Worm (Caenorhabditis elegans) whole organism, L1 larva: ENCODE results near the gene F13D11.4.

Experiments used
- C04F5.9 ChIP-seq: sonication (generic microtip); optimal IDR thresholded peaks from 2 replicates; lab custom pipeline; 2016; ENCODE audit warnings: missing genetic modification characterization, missing compliant biosample characterization
- C16A3.4 ChIP-seq: fragments of 150-350 bp; optimal IDR thresholded peaks from 2 replicates; lab custom pipeline; 2014; ENCODE audit warnings: missing biosample characterization, missing genetic modification characterization
- aly-2 ChIP-seq: fragments of 150-350 bp; optimal IDR thresholded peaks from 2 replicates; lab custom pipeline; 2014; ENCODE audit warnings: missing biosample characterization, missing genetic modification characterization
- ama-1 ChIP-seq: fragments of 150-350 bp; optimal IDR thresholded peaks from 2 replicates; lab custom pipeline; 2014
- blmp-1 ChIP-seq: fragments of 150-350 bp; optimal IDR thresholded peaks from 2 replicates; lab custom pipeline; 2014; ENCODE audit warnings: missing biosample characterization, missing genetic modification characterization
- ceh-63 ChIP-seq: fragments of 200-800 bp; sonication (Bioruptor generic); optimal IDR thresholded peaks from 2 replicates; lab custom pipeline; 2018; ENCODE audit warnings: mild to moderate bottlenecking, missing genetic modification characterization, missing compliant biosample characterization
- ceh-8 ChIP-seq: fragments of 200-800 bp; sonication (Bioruptor generic); optimal IDR thresholded peaks from 2 replicates; lab custom pipeline; 2018; ENCODE audit warnings: mild to moderate bottlenecking, missing genetic modification characterization, moderate library complexity, missing compliant biosample characterization
- ceh-82 ChIP-seq, 3 experiments: fragments of 150-350 bp in 1 of 3; sonication (generic microtip) in 2 of 3; optimal IDR thresholded peaks; 2 replicates each; lab custom pipeline; 2014 to 2017; ENCODE audit warnings: missing biosample characterization in 3 of 3, missing genetic modification characterization in 3 of 3
- ceh-88 ChIP-seq: fragments of 200-800 bp; sonication (Bioruptor generic); IDR thresholded peaks from 2 replicates; pipeline ENCODE4 v1.3.6; 2022; ENCODE audit warnings: missing genetic modification characterization, missing compliant biosample characterization
- ces-1 ChIP-seq: fragments of 150-350 bp; optimal IDR thresholded peaks from 2 replicates; lab custom pipeline; 2014; ENCODE audit warnings: missing biosample characterization, missing genetic modification reagents, missing genetic modification characterization
- dsc-1 ChIP-seq: sonication (generic microtip); optimal IDR thresholded peaks from 2 replicates; lab custom pipeline; 2016; ENCODE audit warnings: mild to moderate bottlenecking, missing genetic modification characterization, missing compliant biosample characterization
- efl-1 ChIP-seq, 4 experiments: fragments of 150-350 bp; optimal IDR thresholded peaks in 3 of 4; peaks in 1 of 4; 1 replicate in 1 of 4; 2 replicates in 3 of 4; lab custom pipeline; 2014; ENCODE audit warnings: missing biosample characterization in 2 of 4, missing genetic modification characterization in 2 of 4, missing genetic modification reagents in 2 of 4
- egl-13 ChIP-seq: sonication (generic microtip); optimal IDR thresholded peaks from 2 replicates; lab custom pipeline; 2016; ENCODE audit warnings: missing genotype, missing genetic modification reagents, missing genetic modification characterization, missing compliant biosample characterization
- egl-27 ChIP-seq, 2 experiments: fragments of 150-350 bp in 1 of 2; sonication (generic microtip); optimal IDR thresholded peaks; 3 replicates each; lab custom pipeline; 2017 to 2018; ENCODE audit warnings: missing biosample characterization in 2 of 2, missing genetic modification characterization in 2 of 2, missing genetic modification reagents in 2 of 2
- elt-2 ChIP-seq: sonication (generic microtip); optimal IDR thresholded peaks from 2 replicates; lab custom pipeline; 2016; ENCODE audit warnings: missing genetic modification characterization, mild to moderate bottlenecking, inconsistent platforms, missing compliant biosample characterization, missing genetic modification reagents
- fkh-10 ChIP-seq: sonication (generic microtip); optimal IDR thresholded peaks from 2 replicates; lab custom pipeline; 2017; ENCODE audit warnings: missing biosample characterization, missing genetic modification reagents, missing genetic modification characterization
- fkh-4 ChIP-seq: sonication (generic microtip); optimal IDR thresholded peaks from 2 replicates; lab custom pipeline; 2016; ENCODE audit warnings: missing compliant biosample characterization, missing genetic modification characterization, borderline replicate concordance
- fkh-8 ChIP-seq: sonication (generic microtip); optimal IDR thresholded peaks from 2 replicates; lab custom pipeline; 2016; ENCODE audit warnings: mild to moderate bottlenecking, missing genetic modification characterization, missing compliant biosample characterization
- grh-1 ChIP-seq: fragments of 200-800 bp; sonication (Bioruptor generic); IDR thresholded peaks from 2 replicates; pipeline ENCODE4 v1.3.6; 2022; ENCODE audit warnings: missing genetic modification reagents, missing genetic modification characterization, missing compliant biosample characterization
- hlh-17 ChIP-seq: fragments of 200-800 bp; sonication (Bioruptor generic); optimal IDR thresholded peaks from 2 replicates; lab custom pipeline; 2018; ENCODE audit warnings: missing genetic modification characterization, mild to moderate bottlenecking, missing compliant biosample characterization, moderate library complexity, borderline replicate concordance
- hlh-4 ChIP-seq: sonication (generic microtip); optimal IDR thresholded peaks from 2 replicates; lab custom pipeline; 2016; ENCODE audit warnings: mild to moderate bottlenecking, missing genetic modification characterization, missing compliant biosample characterization
- irx-1 ChIP-seq: sonication (generic microtip); optimal IDR thresholded peaks from 2 replicates; lab custom pipeline; 2016; ENCODE audit warnings: missing genetic modification characterization, missing compliant biosample characterization
- jun-1 ChIP-seq: fragments of 150-350 bp; optimal IDR thresholded peaks from 2 replicates; lab custom pipeline; 2014; ENCODE audit warnings: missing biosample characterization, missing genetic modification reagents, missing genetic modification characterization
- lin-13 ChIP-seq: fragments of 150-350 bp; optimal IDR thresholded peaks from 2 replicates; lab custom pipeline; 2014; ENCODE audit warnings: missing biosample characterization, missing genetic modification reagents, missing genetic modification characterization
- lin-14 ChIP-seq: fragments of 200-800 bp; sonication (Bioruptor generic); optimal IDR thresholded peaks from 2 replicates; lab custom pipeline; 2018; ENCODE audit warnings: mild to moderate bottlenecking, missing genetic modification characterization, moderate library complexity, missing compliant biosample characterization
- lin-15B ChIP-seq: fragments of 150-350 bp; sonication (generic microtip); optimal IDR thresholded peaks from 3 replicates; lab custom pipeline; 2014; ENCODE audit warnings: missing biosample characterization, missing genetic modification characterization
- lin-35 ChIP-seq, 2 experiments: fragments of 150-350 bp; optimal IDR thresholded peaks; 2 replicates each; lab custom pipeline; 2014; ENCODE audit warnings: missing biosample characterization in 2 of 2, missing genetic modification characterization in 2 of 2, missing genetic modification reagents in 2 of 2
- lin-39 ChIP-seq: fragments of 150-350 bp; optimal IDR thresholded peaks from 2 replicates; lab custom pipeline; 2014; ENCODE audit warnings: missing biosample characterization, missing genetic modification reagents, missing genetic modification characterization
- lsy-2 ChIP-seq, 2 experiments: fragments of 150-350 bp; optimal IDR thresholded peaks; 2 replicates each; lab custom pipeline; 2014; ENCODE audit warnings: missing biosample characterization in 2 of 2, missing genetic modification characterization in 2 of 2
- mdl-1 ChIP-seq, 2 experiments: fragments of 150-350 bp; optimal IDR thresholded peaks; 2 replicates each; lab custom pipeline; 2014 to 2017; ENCODE audit warnings: missing biosample characterization in 2 of 2, missing genetic modification characterization in 2 of 2, inconsistent platforms in 1 of 2
- mep-1 ChIP-seq: fragments of 150-350 bp; optimal IDR thresholded peaks from 2 replicates; lab custom pipeline; 2014; ENCODE audit warnings: missing biosample characterization, missing genetic modification characterization
- nhr-12 ChIP-seq: sonication (generic microtip); optimal IDR thresholded peaks from 2 replicates; lab custom pipeline; 2017; ENCODE audit warnings: missing biosample characterization, missing genetic modification characterization
- nhr-237 ChIP-seq: fragments of 150-350 bp; optimal IDR thresholded peaks from 2 replicates; lab custom pipeline; 2014; ENCODE audit warnings: missing biosample characterization, missing genetic modification characterization
- nhr-47 ChIP-seq: sonication (generic microtip); optimal IDR thresholded peaks from 2 replicates; lab custom pipeline; 2016; ENCODE audit warnings: mild to moderate bottlenecking, missing genetic modification characterization, moderate library complexity, missing compliant biosample characterization
- nhr-71 ChIP-seq: sonication (generic microtip); optimal IDR thresholded peaks from 2 replicates; lab custom pipeline; 2016; ENCODE audit warnings: mild to moderate bottlenecking, missing genetic modification characterization, moderate library complexity, missing compliant biosample characterization
- nhr-77 ChIP-seq: fragments of 150-350 bp; optimal IDR thresholded peaks from 2 replicates; lab custom pipeline; 2014; ENCODE audit warnings: missing biosample characterization, missing genetic modification characterization
- pax-3 ChIP-seq: fragments of 200-800 bp; sonication (Bioruptor generic); optimal IDR thresholded peaks from 2 replicates; lab custom pipeline; 2018; ENCODE audit warnings: mild to moderate bottlenecking, missing genetic modification characterization, moderate library complexity, missing compliant biosample characterization
- skn-1 ChIP-seq: fragments of 150-350 bp; optimal IDR thresholded peaks from 2 replicates; lab custom pipeline; 2014; ENCODE audit warnings: missing biosample characterization, missing genetic modification characterization
- sptf-1 ChIP-seq: fragments of 150-350 bp; optimal IDR thresholded peaks from 2 replicates; lab custom pipeline; 2014; ENCODE audit warnings: missing biosample characterization, missing genetic modification characterization
- sup-37 ChIP-seq: fragments of 200-800 bp; sonication (Bioruptor generic); optimal IDR thresholded peaks from 2 replicates; lab custom pipeline; 2018; ENCODE audit warnings: mild to moderate bottlenecking, missing genetic modification characterization, missing compliant biosample characterization
- swsn-7 ChIP-seq: sonication (generic microtip); optimal IDR thresholded peaks from 2 replicates; lab custom pipeline; 2016; ENCODE audit warnings: missing genetic modification characterization, missing compliant biosample characterization
- tbx-2 ChIP-seq: sonication (generic microtip); optimal IDR thresholded peaks from 2 replicates; lab custom pipeline; 2016; ENCODE audit warnings: missing genetic modification characterization, missing compliant biosample characterization
- tlp-1 ChIP-seq: fragments of 150-350 bp; optimal IDR thresholded peaks from 2 replicates; lab custom pipeline; 2014; ENCODE audit warnings: missing biosample characterization, missing genetic modification characterization
- unc-130 ChIP-seq: fragments of 150-350 bp; optimal IDR thresholded peaks from 2 replicates; lab custom pipeline; 2017; ENCODE audit warnings: missing biosample characterization, missing genetic modification characterization, inconsistent platforms
- unc-86 ChIP-seq: sonication (generic microtip); optimal IDR thresholded peaks from 2 replicates; lab custom pipeline; 2016; ENCODE audit warnings: missing genetic modification characterization, missing compliant biosample characterization
- xbp-1 ChIP-seq: sonication (generic microtip); optimal IDR thresholded peaks from 2 replicates; lab custom pipeline; 2016; ENCODE audit warnings: missing genetic modification characterization, missing compliant biosample characterization
- zag-1 ChIP-seq: fragments of 150-350 bp; optimal IDR thresholded peaks from 2 replicates; lab custom pipeline; 2014; ENCODE audit warnings: missing biosample characterization, missing genetic modification characterization
- zip-4 ChIP-seq: fragments of 200-800 bp; sonication (Bioruptor generic); optimal IDR thresholded peaks from 2 replicates; lab custom pipeline; 2018; ENCODE audit warnings: mild to moderate bottlenecking, missing genetic modification characterization, moderate library complexity, missing compliant biosample characterization

The F13D11.4 gene

DNA sequence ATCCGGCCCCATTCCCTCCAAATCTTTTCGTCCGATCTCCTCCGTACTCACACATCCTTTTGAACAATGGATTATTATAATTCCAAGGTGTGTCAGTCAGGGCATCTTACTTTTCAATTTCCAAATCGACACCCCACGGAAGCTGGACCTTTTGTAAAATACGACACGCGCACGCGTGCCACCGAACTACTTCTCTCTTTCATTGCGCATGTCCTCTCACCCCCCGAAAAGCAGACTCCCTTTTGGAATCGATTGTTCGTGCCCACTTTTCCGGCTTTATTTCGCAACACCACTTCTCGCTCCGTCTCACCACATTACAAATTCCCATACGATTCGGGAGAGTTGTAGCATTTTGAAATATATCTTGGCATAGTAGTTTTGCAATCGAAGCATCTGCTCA, 12.7 kb upstream of the F13D11.4 start:
- no peak for TF ChIP-seq sptf-1 (tag; lab: Kevin White, UChicago)
- no peak for TF ChIP-seq C04F5.9
- peak in 1 of 3 experiments; percentile 67 for TF ChIP-seq ceh-82 (tag; optimal IDR thresholded peaks at IDR 0.05; lab: Kevin White, UChicago)
- no peak for TF ChIP-seq ces-1
- TF ChIP-seq unc-130 (tag; lab: Kevin White, UChicago) = no peak
- no peak for TF ChIP-seq egl-27 (tag; optimal IDR thresholded peaks at IDR 0.05; lab: Kevin White, UChicago)
- no peak for TF ChIP-seq fkh-10 (GFP tag; lab: Kevin White, UChicago)
- peak; percentile 71 for TF ChIP-seq lin-14 (GFP tag; lab: Kevin White, UChicago)
- peak; percentile 41 for TF ChIP-seq skn-1 (tag; lab: Kevin White, UChicago)
- peak; percentile 8 for TF ChIP-seq nhr-47 (tag; lab: Kevin White, UChicago)
- TF ChIP-seq fkh-8 (tag; lab: Kevin White, UChicago) = peak; percentile 39
- no peak for TF ChIP-seq lin-39 (tag; lab: Kevin White, UChicago)
- TF ChIP-seq efl-1 (optimal IDR thresholded peaks at IDR 0.05; lab: Kevin White, UChicago) = no peak
- TF ChIP-seq efl-1 (GFP tag; optimal IDR thresholded peaks at IDR 0.05 in 1 of 2; lab: Kevin White, UChicago) = peak in 1 of 2 experiments; percentile 12
- peak; percentile 7 for TF ChIP-seq mep-1 (tag; lab: Kevin White, UChicago)
- TF ChIP-seq unc-86 = peak; percentile 23
- TF ChIP-seq lsy-2 (tag; optimal IDR thresholded peaks at IDR 0.05; lab: Kevin White, UChicago) = peak in 1 of 2 experiments; percentile 60
- TF ChIP-seq zip-4 (GFP tag; lab: Kevin White, UChicago) = peak; percentile 68
- no peak for TF ChIP-seq egl-13 (tag; lab: Kevin White, UChicago)
- no peak for TF ChIP-seq jun-1

DNA sequence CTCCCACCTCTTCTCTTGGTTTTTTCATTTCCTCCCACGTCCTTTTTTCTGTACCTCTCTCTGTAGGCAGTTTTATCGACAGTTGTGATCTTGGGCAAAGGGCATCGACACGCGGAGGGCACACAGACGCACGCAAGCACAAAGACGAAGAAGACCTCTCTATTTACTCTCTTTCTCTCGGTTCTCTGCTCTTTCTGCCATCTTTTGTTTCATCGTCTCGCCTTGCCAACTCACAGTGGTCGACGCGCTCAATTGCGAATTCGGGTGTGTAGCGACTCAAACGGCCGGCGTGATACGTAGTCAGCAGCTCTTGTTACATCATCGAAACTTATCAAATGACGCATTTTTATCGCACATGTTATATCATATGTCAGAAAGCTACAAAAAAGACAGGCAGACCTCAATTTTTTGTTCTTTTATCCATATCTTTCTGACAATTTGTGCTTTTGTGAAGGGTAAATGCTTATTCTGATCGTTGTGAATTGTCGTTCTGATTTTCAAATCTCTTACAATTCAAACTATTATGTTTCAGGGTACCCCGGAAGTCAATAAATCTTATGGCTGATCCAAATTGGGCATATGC, 6.5 kb upstream of the F13D11.4 start, which contains the start of gene puf-9:
Gene puf-9, plus strand, starts transcription at position 533 of the 583 bp plus-strand sequence.
- peak; percentile 98 for TF ChIP-seq irx-1
- peak; percentile 98 for TF ChIP-seq nhr-237
- peak; percentile 93 to 98 for TF ChIP-seq lin-35 (GFP tag; optimal IDR thresholded peaks at IDR 0.05; lab: Kevin White, UChicago)
- TF ChIP-seq ama-1 (lab: Kevin White, UChicago) = peak; percentile 59
- peak; percentile 50 for TF ChIP-seq nhr-12 (tag; lab: Kevin White, UChicago)
- peak; percentile 99 for TF ChIP-seq sup-37 (GFP tag; lab: Kevin White, UChicago)
- peak; percentile 98 for TF ChIP-seq lin-15B (tag; lab: Kevin White, UChicago)
- peak; percentile 88 for TF ChIP-seq blmp-1 (tag; lab: Kevin White, UChicago)
- TF ChIP-seq mep-1 (tag; lab: Kevin White, UChicago) = peak; percentile 99
- TF ChIP-seq ceh-88 (GFP tag; lab: Robert Waterston, UW) = peak; percentile 99
- TF ChIP-seq hlh-17 = no peak
- TF ChIP-seq lin-13 = peak; percentile 99
- peak; percentile 98 for TF ChIP-seq ceh-8 (GFP tag; lab: Kevin White, UChicago)
- peak; percentile 78 to 100 for TF ChIP-seq mdl-1 (tag; optimal IDR thresholded peaks at IDR 0.05; lab: Kevin White, UChicago)
- TF ChIP-seq egl-13 (tag; lab: Kevin White, UChicago) = peak; percentile 98
- peak; percentile 67 for TF ChIP-seq zag-1 (tag; lab: Kevin White, UChicago)
- no peak for TF ChIP-seq tlp-1 (tag; lab: Kevin White, UChicago)
- TF ChIP-seq aly-2 (tag; lab: Kevin White, UChicago) = peak; percentile 92
- peak; percentile 100 for TF ChIP-seq C16A3.4 (tag; lab: Kevin White, UChicago)
- TF ChIP-seq skn-1 (tag; lab: Kevin White, UChicago) = peak; percentile 97
- no peak for TF ChIP-seq sptf-1 (tag; lab: Kevin White, UChicago)
- TF ChIP-seq hlh-4 (tag; lab: Kevin White, UChicago) = no peak
- TF ChIP-seq ceh-63 (GFP tag; lab: Kevin White, UChicago) = no peak
- TF ChIP-seq egl-27 (tag; optimal IDR thresholded peaks at IDR 0.05; lab: Kevin White, UChicago) = peak; percentile 99
- TF ChIP-seq dsc-1 (tag; lab: Kevin White, UChicago) = peak; percentile 99
- peak; percentile 100 for TF ChIP-seq xbp-1 (tag; lab: Kevin White, UChicago)
- TF ChIP-seq ceh-82 (tag; optimal IDR thresholded peaks at IDR 0.05; lab: Kevin White, UChicago) = peak; percentile 98 to 99 (median 98)
- TF ChIP-seq nhr-47 (tag; lab: Kevin White, UChicago) = peak; percentile 100
- peak; percentile 92 for TF ChIP-seq zip-4 (GFP tag; lab: Kevin White, UChicago)
- TF ChIP-seq pax-3 (tag; lab: Kevin White, UChicago) = peak; percentile 98
- peak; percentile 100 for TF ChIP-seq swsn-7
- TF ChIP-seq tbx-2 (tag; lab: Kevin White, UChicago) = peak; percentile 100
- peak; percentile 97 for TF ChIP-seq lsy-2 (tag; optimal IDR thresholded peaks at IDR 0.05; lab: Kevin White, UChicago)
- TF ChIP-seq elt-2 (tag; lab: Kevin White, UChicago) = peak; percentile 97
- peak; percentile 99 for TF ChIP-seq grh-1 (GFP tag; lab: Robert Waterston, UW)
- peak; percentile 100 for TF ChIP-seq nhr-71 (tag; lab: Kevin White, UChicago)
- TF ChIP-seq fkh-4 = peak; percentile 81
- TF ChIP-seq lin-39 (tag; lab: Kevin White, UChicago) = peak; percentile 95
- TF ChIP-seq nhr-77 = peak; percentile 100
- TF ChIP-seq unc-130 (tag; lab: Kevin White, UChicago) = peak; percentile 98
